Worm (Caenorhabditis elegans) whole organism, L2 larva: ENCODE data around the gene C28C12.11.
A peak's percentile ranks its signal among the peaks of the same experiment; 100 is the strongest.

Experiments used
- F13H6.1 ChIP-seq: sonication (generic microtip); optimal IDR thresholded peaks from 2 replicates; lab custom pipeline; 2016; ENCODE audit warnings: missing genetic modification characterization, missing compliant biosample characterization
- R02D3.7 ChIP-seq: fragments of 150-350 bp; optimal IDR thresholded peaks from 2 replicates; lab custom pipeline; 2014; ENCODE audit warnings: missing biosample characterization, missing genetic modification characterization
- Y55F3AM.14 ChIP-seq: fragments of 200-800 bp; sonication (Bioruptor generic); optimal IDR thresholded peaks from 2 replicates; lab custom pipeline; 2018; ENCODE audit warnings: mild to moderate bottlenecking, missing genetic modification characterization, missing compliant biosample characterization
- ZK546.5 ChIP-seq: sonication (generic microtip); optimal IDR thresholded peaks from 2 replicates; lab custom pipeline; 2017; ENCODE audit warnings: missing biosample characterization, missing genetic modification characterization
- alr-1 ChIP-seq: fragments of 150-350 bp; optimal IDR thresholded peaks from 2 replicates; lab custom pipeline; 2014; ENCODE audit warnings: missing biosample characterization, missing genetic modification characterization
- aly-2 ChIP-seq: fragments of 150-350 bp; optimal IDR thresholded peaks from 2 replicates; lab custom pipeline; 2014; ENCODE audit warnings: missing biosample characterization, missing genetic modification characterization
- blmp-1 ChIP-seq: sonication (generic microtip); optimal IDR thresholded peaks from 2 replicates; lab custom pipeline; 2017; ENCODE audit warnings: missing genetic modification characterization, mild to moderate bottlenecking, missing compliant biosample characterization, antibody characterized with exemption, moderate library complexity; ENCODE audit not compliant: insufficient read depth
- ceh-16 ChIP-seq: fragments of 150-350 bp; optimal IDR thresholded peaks from 2 replicates; lab custom pipeline; 2014; ENCODE audit warnings: missing biosample characterization, missing genetic modification characterization
- ceh-82 ChIP-seq: fragments of 150-350 bp; optimal IDR thresholded peaks from 2 replicates; lab custom pipeline; 2014; ENCODE audit warnings: missing biosample characterization, missing genetic modification characterization
- crh-2 ChIP-seq: sonication (generic microtip); optimal IDR thresholded peaks from 2 replicates; lab custom pipeline; 2017; ENCODE audit warnings: missing biosample characterization, missing genetic modification characterization
- dmd-4 ChIP-seq: sonication (generic microtip); optimal IDR thresholded peaks from 2 replicates; lab custom pipeline; 2017; ENCODE audit warnings: missing biosample characterization, missing genetic modification characterization
- elt-1 ChIP-seq: fragments of 150-350 bp; optimal IDR thresholded peaks from 2 replicates; lab custom pipeline; 2014; ENCODE audit warnings: missing biosample characterization, missing genetic modification characterization
- fos-1 ChIP-seq: fragments of 150-350 bp; optimal IDR thresholded peaks from 2 replicates; lab custom pipeline; 2014; ENCODE audit warnings: missing biosample characterization, missing genetic modification characterization
- gmeb-1 ChIP-seq: fragments of 150-350 bp; optimal IDR thresholded peaks from 2 replicates; lab custom pipeline; 2014; ENCODE audit warnings: missing biosample characterization, missing genetic modification characterization
- lin-13 ChIP-seq: fragments of 150-350 bp; optimal IDR thresholded peaks from 2 replicates; lab custom pipeline; 2014; ENCODE audit warnings: missing biosample characterization, missing genetic modification reagents, missing genetic modification characterization
- lin-39 ChIP-seq: fragments of 150-350 bp; optimal IDR thresholded peaks from 2 replicates; lab custom pipeline; 2014; ENCODE audit warnings: missing biosample characterization, missing genetic modification reagents, missing genetic modification characterization
- lsy-2 ChIP-seq, 2 experiments: fragments of 150-350 bp in 1 of 2; sonication (generic microtip) in 1 of 2; optimal IDR thresholded peaks; 2 replicates each; lab custom pipeline; 2014 to 2017; ENCODE audit warnings: missing biosample characterization in 2 of 2, missing genetic modification characterization in 2 of 2
- mab-5 ChIP-seq: fragments of 150-350 bp; optimal IDR thresholded peaks from 2 replicates; lab custom pipeline; 2014; ENCODE audit warnings: missing biosample characterization, missing genetic modification characterization
- mbf-1 ChIP-seq: sonication (generic microtip); optimal IDR thresholded peaks from 2 replicates; lab custom pipeline; 2017; ENCODE audit warnings: missing biosample characterization, missing genetic modification characterization
- mdl-1 ChIP-seq, 2 experiments: fragments of 150-350 bp in 1 of 2; sonication (generic microtip) in 1 of 2; optimal IDR thresholded peaks; 2 replicates each; lab custom pipeline; 2017; ENCODE audit warnings: missing biosample characterization in 2 of 2, missing genetic modification characterization in 2 of 2
- nhr-11 ChIP-seq: fragments of 150-350 bp; optimal IDR thresholded peaks from 2 replicates; lab custom pipeline; 2014; ENCODE audit warnings: missing biosample characterization, missing genetic modification characterization
- nhr-12 ChIP-seq: fragments of 150-350 bp; optimal IDR thresholded peaks from 2 replicates; lab custom pipeline; 2014; ENCODE audit warnings: missing biosample characterization, missing genetic modification characterization
- nhr-21 ChIP-seq: fragments of 150-350 bp; optimal IDR thresholded peaks from 2 replicates; lab custom pipeline; 2014; ENCODE audit warnings: missing biosample characterization, missing genetic modification characterization
- nhr-25 ChIP-seq: fragments of 150-350 bp; sonication (generic microtip); optimal IDR thresholded peaks from 3 replicates; lab custom pipeline; 2014; ENCODE audit warnings: missing biosample characterization, missing genetic modification characterization
- nhr-77 ChIP-seq: fragments of 150-350 bp; optimal IDR thresholded peaks from 2 replicates; lab custom pipeline; 2014; ENCODE audit warnings: missing biosample characterization, missing genetic modification characterization
- peb-1 ChIP-seq: fragments of 150-350 bp; optimal IDR thresholded peaks from 2 replicates; lab custom pipeline; 2014; ENCODE audit warnings: missing biosample characterization, missing genetic modification characterization
- skn-1 ChIP-seq: sonication (generic microtip); optimal IDR thresholded peaks from 2 replicates; lab custom pipeline; 2017; ENCODE audit warnings: missing biosample characterization, missing genetic modification characterization
- sma-3 ChIP-seq: sonication (generic microtip); optimal IDR thresholded peaks from 2 replicates; lab custom pipeline; 2016; ENCODE audit warnings: missing genetic modification reagents, missing genetic modification characterization, missing compliant biosample characterization
- sma-9 ChIP-seq, 2 experiments: fragments of 150-350 bp in 1 of 2; sonication (generic microtip) in 1 of 2; optimal IDR thresholded peaks; 2 replicates each; lab custom pipeline; 2014 to 2016; ENCODE audit warnings: missing genetic modification characterization in 2 of 2, mild to moderate bottlenecking in 1 of 2, missing biosample characterization in 1 of 2, missing compliant biosample characterization in 1 of 2, missing genetic modification reagents in 1 of 2, moderate library complexity in 1 of 2
- snpc-4 ChIP-seq: fragments of 150-350 bp; optimal IDR thresholded peaks from 2 replicates; lab custom pipeline; 2014; ENCODE audit warnings: missing biosample characterization, missing genetic modification characterization
- unc-55 ChIP-seq: fragments of 150-350 bp; sonication (generic microtip); optimal IDR thresholded peaks from 3 replicates; lab custom pipeline; 2014; ENCODE audit warnings: missing biosample characterization, missing genetic modification reagents, missing genetic modification characterization
- zag-1 ChIP-seq: fragments of 150-350 bp; optimal IDR thresholded peaks from 2 replicates; lab custom pipeline; 2014; ENCODE audit warnings: missing biosample characterization, missing genetic modification characterization
- ztf-1 ChIP-seq: fragments of 200-800 bp; sonication (Bioruptor generic); conservative IDR thresholded peaks from 2 replicates; pipeline ENCODE4 v1.3.6; 2022; ENCODE audit warnings: missing genetic modification characterization, missing compliant biosample characterization
- ztf-11 ChIP-seq: sonication (generic microtip); optimal IDR thresholded peaks from 2 replicates; lab custom pipeline; 2017; ENCODE audit warnings: missing biosample characterization, missing genetic modification characterization

Gene C28C12.11

ce11 chrIV:8476880-8477279 is 3.0 kb downstream of the C28C12.11 start, which contains the start of gene spp-10:
spp-10 (plus strand) TSS chrIV:8477180.
- TF ChIP-seq alr-1 (tag; lab: Kevin White, UChicago) (no peak), ceh-16 (no peak), blmp-1 (tag; lab: Kevin White, UChicago) (no peak), snpc-4 (tag; lab: Kevin White, UChicago) (no peak), ZK546.5 (no peak), nhr-25 (no peak), aly-2 (no peak), ztf-11 (tag; lab: Kevin White, UChicago) (no peak), skn-1 (tag; lab: Kevin White, UChicago) (no peak), zag-1 (tag; lab: Kevin White, UChicago) (no peak), nhr-21 (tag; lab: Kevin White, UChicago) (no peak), nhr-11 (no peak), elt-1 (tag; lab: Kevin White, UChicago) (no peak), ztf-1 (no peak), F13H6.1 (no peak), lsy-2 (tag; optimal IDR thresholded peaks at IDR 0.05; lab: Kevin White, UChicago) (no peak)

- TF ChIP-seq Y55F3AM.14 (GFP tag; lab: Kevin White, UChicago) (no peak), ZK546.5 (no peak), aly-2 (no peak), snpc-4 (tag; lab: Kevin White, UChicago) (no peak), fos-1 (tag; lab: Kevin White, UChicago) (no peak), peb-1 (no peak), lin-13 (GFP tag; lab: Kevin White, UChicago) (no peak), sma-9 (GFP tag; optimal IDR thresholded peaks at IDR 0.05; lab: Kevin White, UChicago) (no peak), sma-9 (tag; optimal IDR thresholded peaks at IDR 0.05; lab: Kevin White, UChicago) (no peak), mab-5 (no peak), crh-2 (no peak)
These were observed 4.7 kb downstream of the C28C12.11 start for ce11 chrIV:8478516-8478915.

ce11 chrIV:8479346-8479745 is 5.5 kb downstream of the C28C12.11 start, which contains the start of gene hlh-12:
hlh-12 (minus strand) TSS chrIV:8479446.
- TF ChIP-seq sma-3 (no peak), lsy-2 (tag; optimal IDR thresholded peaks at IDR 0.05; lab: Kevin White, UChicago) (no peak), dmd-4 (no peak), aly-2 (no peak), ceh-82 (tag; lab: Kevin White, UChicago) (no peak), ceh-16 (no peak), lin-39 (tag; lab: Kevin White, UChicago) (no peak), lin-13 (GFP tag; lab: Kevin White, UChicago) (no peak), snpc-4 (tag; lab: Kevin White, UChicago) (no peak), blmp-1 (tag; lab: Kevin White, UChicago) (no peak), F13H6.1 (no peak), R02D3.7 (tag; lab: Kevin White, UChicago) (no peak), nhr-12 (tag; lab: Kevin White, UChicago) (no peak), nhr-77 (tag; lab: Kevin White, UChicago) (no peak), fos-1 (tag; lab: Kevin White, UChicago) (no peak)

ce11 chrIV:8481308-8481707 is 7.5 kb downstream of the C28C12.11 start, which contains the start of gene spp-8:
spp-8 (plus strand) TSS chrIV:8481664.
- TF ChIP-seq Y55F3AM.14 (GFP tag; lab: Kevin White, UChicago), result no peak
- peak in 1 of 2 experiments; percentile 43 for TF ChIP-seq mdl-1 (tag; optimal IDR thresholded peaks at IDR 0.05; lab: Kevin White, UChicago)
- TF ChIP-seq sma-3, result peak; percentile 5
- peak; percentile 81 for TF ChIP-seq crh-2
- no peak for TF ChIP-seq aly-2
- peak; percentile 55 for TF ChIP-seq sma-9 (GFP tag; optimal IDR thresholded peaks at IDR 0.05; lab: Kevin White, UChicago)
- TF ChIP-seq sma-9 (tag; optimal IDR thresholded peaks at IDR 0.05; lab: Kevin White, UChicago), result no peak
- peak; percentile 41 for TF ChIP-seq skn-1 (tag; lab: Kevin White, UChicago)
- TF ChIP-seq gmeb-1, result peak; percentile 40
- TF ChIP-seq fos-1 (tag; lab: Kevin White, UChicago), result peak; percentile 78

ce11 chrIV:8487183-8487582 is 13.3 kb downstream of the C28C12.11 start, which contains the start of gene srlf-3:
srlf-3 (plus strand) TSS chrIV:8487483.
- TF ChIP-seq mdl-1 (tag; optimal IDR thresholded peaks at IDR 0.05; lab: Kevin White, UChicago) (no peak), fos-1 (tag; lab: Kevin White, UChicago) (no peak), ZK546.5 (no peak), sma-3 (no peak), mbf-1 (tag; lab: Kevin White, UChicago) (no peak), unc-55 (GFP tag; lab: Kevin White, UChicago) (no peak)
